Worm (Caenorhabditis elegans): Measurements from ENCODE around the gene lin-32.

ce11 chrX:2214454-2214853 is 15.5 kb downstream of the lin-32 start:
- TF ChIP-seq sptf-1 (tag; optimal IDR thresholded peaks at IDR 0.05) (no peak), dpl-1 (GFP tag; optimal IDR thresholded peaks at IDR 0.05) (no peak), ceh-82 (tag; optimal IDR thresholded peaks at IDR 0.05) (no peak), nhr-12 (tag; optimal IDR thresholded peaks at IDR 0.05) (no peak), C16A3.4 (tag; optimal IDR thresholded peaks at IDR 0.05) (no peak)

Measured in whole organism, L1 larva.